Worm (Caenorhabditis elegans) whole organism, L1 larva: ENCODE results near the gene npp-10.

ENCODE experiments used
- C04F5.9 ChIP-seq: sonication (generic microtip); optimal IDR thresholded peaks from 2 replicates; lab custom pipeline; 2016; ENCODE audit warnings: missing genetic modification characterization, missing compliant biosample characterization
- C16A3.4 ChIP-seq: fragments of 150-350 bp; optimal IDR thresholded peaks from 2 replicates; lab custom pipeline; 2014; ENCODE audit warnings: missing biosample characterization, missing genetic modification characterization
- F16B12.6 ChIP-seq: fragments of 150-350 bp; optimal IDR thresholded peaks from 2 replicates; lab custom pipeline; 2014; ENCODE audit warnings: missing biosample characterization, missing genetic modification characterization
- aha-1 ChIP-seq: fragments of 150-350 bp; optimal IDR thresholded peaks from 2 replicates; lab custom pipeline; 2014; ENCODE audit warnings: missing biosample characterization, missing genetic modification characterization
- alr-1 ChIP-seq: fragments of 200-800 bp; sonication (Bioruptor generic); optimal IDR thresholded peaks from 2 replicates; lab custom pipeline; 2018; ENCODE audit warnings: borderline replicate concordance, mild to moderate bottlenecking, missing genetic modification characterization, missing compliant biosample characterization
- aly-2 ChIP-seq: fragments of 150-350 bp; optimal IDR thresholded peaks from 2 replicates; lab custom pipeline; 2014; ENCODE audit warnings: missing biosample characterization, missing genetic modification characterization
- ama-1 ChIP-seq: fragments of 150-350 bp; optimal IDR thresholded peaks from 2 replicates; lab custom pipeline; 2014
- blmp-1 ChIP-seq: fragments of 150-350 bp; optimal IDR thresholded peaks from 2 replicates; lab custom pipeline; 2014; ENCODE audit warnings: missing biosample characterization, missing genetic modification characterization
- ceh-63 ChIP-seq: fragments of 200-800 bp; sonication (Bioruptor generic); optimal IDR thresholded peaks from 2 replicates; lab custom pipeline; 2018; ENCODE audit warnings: mild to moderate bottlenecking, missing genetic modification characterization, missing compliant biosample characterization
- ceh-8 ChIP-seq: fragments of 200-800 bp; sonication (Bioruptor generic); optimal IDR thresholded peaks from 2 replicates; lab custom pipeline; 2018; ENCODE audit warnings: mild to moderate bottlenecking, missing genetic modification characterization, moderate library complexity, missing compliant biosample characterization
- ceh-82 ChIP-seq, 3 experiments: fragments of 150-350 bp in 1 of 3; sonication (generic microtip) in 2 of 3; optimal IDR thresholded peaks; 2 replicates each; lab custom pipeline; 2014 to 2017; ENCODE audit warnings: missing biosample characterization in 3 of 3, missing genetic modification characterization in 3 of 3
- ceh-90 ChIP-seq: sonication (generic microtip); optimal IDR thresholded peaks from 2 replicates; lab custom pipeline; 2016; ENCODE audit warnings: missing genetic modification characterization, missing compliant biosample characterization
- dpl-1 ChIP-seq, 3 experiments: fragments of 150-350 bp in 2 of 3; sonication (generic microtip) in 1 of 3; optimal IDR thresholded peaks; 2 replicates each; lab custom pipeline; 2014 to 2017; ENCODE audit warnings: missing biosample characterization in 3 of 3, missing genetic modification characterization in 3 of 3, missing genetic modification reagents in 3 of 3
- efl-3 ChIP-seq: fragments of 200-800 bp; sonication (Bioruptor generic); optimal IDR thresholded peaks from 2 replicates; lab custom pipeline; 2018; ENCODE audit warnings: mild to moderate bottlenecking, missing genetic modification characterization, missing compliant biosample characterization
- elt-2 ChIP-seq: sonication (generic microtip); optimal IDR thresholded peaks from 2 replicates; lab custom pipeline; 2016; ENCODE audit warnings: missing genetic modification characterization, mild to moderate bottlenecking, inconsistent platforms, missing compliant biosample characterization, missing genetic modification reagents
- elt-3 ChIP-seq, 6 experiments: fragments of 150-350 bp in 1 of 6; sonication (generic microtip); optimal IDR thresholded peaks; 2 replicates each; lab custom pipeline; 2017 to 2018; ENCODE audit warnings: missing biosample characterization in 6 of 6, missing genetic modification characterization in 6 of 6, inconsistent platforms in 1 of 6
- lin-14 ChIP-seq: fragments of 200-800 bp; sonication (Bioruptor generic); optimal IDR thresholded peaks from 2 replicates; lab custom pipeline; 2018; ENCODE audit warnings: mild to moderate bottlenecking, missing genetic modification characterization, moderate library complexity, missing compliant biosample characterization
- lin-35 ChIP-seq, 2 experiments: fragments of 150-350 bp; optimal IDR thresholded peaks; 2 replicates each; lab custom pipeline; 2014; ENCODE audit warnings: missing biosample characterization in 2 of 2, missing genetic modification characterization in 2 of 2, missing genetic modification reagents in 2 of 2
- lsy-2 ChIP-seq, 2 experiments: fragments of 150-350 bp; optimal IDR thresholded peaks; 2 replicates each; lab custom pipeline; 2014; ENCODE audit warnings: missing biosample characterization in 2 of 2, missing genetic modification characterization in 2 of 2
- mab-9 ChIP-seq: fragments of 200-800 bp; sonication (Bioruptor generic); IDR thresholded peaks from 2 replicates; pipeline ENCODE4 v1.3.6; 2022; ENCODE audit warnings: missing genetic modification reagents, missing genetic modification characterization, missing compliant biosample characterization
- mdl-1 ChIP-seq, 2 experiments: fragments of 150-350 bp; optimal IDR thresholded peaks; 2 replicates each; lab custom pipeline; 2014 to 2017; ENCODE audit warnings: missing biosample characterization in 2 of 2, missing genetic modification characterization in 2 of 2, inconsistent platforms in 1 of 2
- mef-2 ChIP-seq: fragments of 150-350 bp; optimal IDR thresholded peaks from 2 replicates; lab custom pipeline; 2014; ENCODE audit warnings: missing biosample characterization, missing genetic modification characterization
- nhr-11 ChIP-seq: fragments of 150-350 bp; optimal IDR thresholded peaks from 2 replicates; lab custom pipeline; 2014; ENCODE audit warnings: missing biosample characterization, missing genetic modification characterization
- nhr-12 ChIP-seq: sonication (generic microtip); optimal IDR thresholded peaks from 2 replicates; lab custom pipeline; 2017; ENCODE audit warnings: missing biosample characterization, missing genetic modification characterization
- nhr-20 ChIP-seq: sonication (generic microtip); optimal IDR thresholded peaks from 2 replicates; lab custom pipeline; 2016; ENCODE audit warnings: mild to moderate bottlenecking, missing genetic modification characterization, missing compliant biosample characterization
- nhr-47 ChIP-seq: sonication (generic microtip); optimal IDR thresholded peaks from 2 replicates; lab custom pipeline; 2016; ENCODE audit warnings: mild to moderate bottlenecking, missing genetic modification characterization, moderate library complexity, missing compliant biosample characterization
- nhr-71 ChIP-seq: sonication (generic microtip); optimal IDR thresholded peaks from 2 replicates; lab custom pipeline; 2016; ENCODE audit warnings: mild to moderate bottlenecking, missing genetic modification characterization, moderate library complexity, missing compliant biosample characterization
- nhr-76 ChIP-seq: sonication (generic microtip); optimal IDR thresholded peaks from 2 replicates; lab custom pipeline; 2017; ENCODE audit warnings: missing biosample characterization, missing genetic modification characterization
- nhr-77 ChIP-seq: fragments of 150-350 bp; optimal IDR thresholded peaks from 2 replicates; lab custom pipeline; 2014; ENCODE audit warnings: missing biosample characterization, missing genetic modification characterization
- nhr-85 ChIP-seq: sonication (generic microtip); peaks from one replicate; lab custom pipeline; 2016; ENCODE audit warnings: missing genetic modification characterization, inconsistent platforms, missing compliant biosample characterization
- nhr-90 ChIP-seq: sonication (generic microtip); optimal IDR thresholded peaks from 2 replicates; lab custom pipeline; 2016; ENCODE audit warnings: mild to moderate bottlenecking, missing genetic modification characterization, missing compliant biosample characterization; ENCODE audit not compliant: poor library complexity
- pax-3 ChIP-seq: fragments of 200-800 bp; sonication (Bioruptor generic); optimal IDR thresholded peaks from 2 replicates; lab custom pipeline; 2018; ENCODE audit warnings: mild to moderate bottlenecking, missing genetic modification characterization, moderate library complexity, missing compliant biosample characterization
- rnt-1 ChIP-seq: sonication (generic microtip); optimal IDR thresholded peaks from 2 replicates; lab custom pipeline; 2016; ENCODE audit warnings: mild to moderate bottlenecking, missing genetic modification characterization, moderate library complexity, missing compliant biosample characterization
- snpc-4 ChIP-seq: fragments of 150-350 bp; optimal IDR thresholded peaks from 2 replicates; lab custom pipeline; 2014; ENCODE audit warnings: missing biosample characterization, missing genetic modification characterization
- snu-23 ChIP-seq: sonication (generic microtip); optimal IDR thresholded peaks from 2 replicates; lab custom pipeline; 2016; ENCODE audit warnings: missing genetic modification characterization, missing compliant biosample characterization
- sptf-1 ChIP-seq: fragments of 150-350 bp; optimal IDR thresholded peaks from 2 replicates; lab custom pipeline; 2014; ENCODE audit warnings: missing biosample characterization, missing genetic modification characterization
- swsn-7 ChIP-seq: sonication (generic microtip); optimal IDR thresholded peaks from 2 replicates; lab custom pipeline; 2016; ENCODE audit warnings: missing genetic modification characterization, missing compliant biosample characterization
- unc-62 ChIP-seq: fragments of 150-350 bp; optimal IDR thresholded peaks from 2 replicates; lab custom pipeline; 2014; ENCODE audit warnings: missing biosample characterization, missing genetic modification reagents, missing genetic modification characterization
- unc-98 ChIP-seq: fragments of 200-800 bp; sonication (Bioruptor generic); IDR thresholded peaks from 2 replicates; pipeline ENCODE4 v1.3.6; 2022; ENCODE audit warnings: missing genetic modification characterization, missing compliant biosample characterization
- xbp-1 ChIP-seq: sonication (generic microtip); optimal IDR thresholded peaks from 2 replicates; lab custom pipeline; 2016; ENCODE audit warnings: missing genetic modification characterization, missing compliant biosample characterization
- zag-1 ChIP-seq: fragments of 150-350 bp; optimal IDR thresholded peaks from 2 replicates; lab custom pipeline; 2014; ENCODE audit warnings: missing biosample characterization, missing genetic modification characterization
- zip-4 ChIP-seq: fragments of 200-800 bp; sonication (Bioruptor generic); optimal IDR thresholded peaks from 2 replicates; lab custom pipeline; 2018; ENCODE audit warnings: mild to moderate bottlenecking, missing genetic modification characterization, moderate library complexity, missing compliant biosample characterization
- ztf-11 ChIP-seq, 2 experiments: sonication (generic microtip); optimal IDR thresholded peaks; 2 replicates each; lab custom pipeline; 2016 to 2017; ENCODE audit warnings: missing genetic modification characterization in 2 of 2, missing biosample characterization in 1 of 2, missing compliant biosample characterization in 1 of 2
- ztf-4 ChIP-seq: fragments of 150-350 bp; optimal IDR thresholded peaks from 2 replicates; lab custom pipeline; 2014; ENCODE audit warnings: missing biosample characterization, missing genetic modification characterization

Gene npp-10

ce11 chrIII:5988010-5988409 is 31.4 kb downstream of the npp-10 start (continued):
- TF ChIP-seq C16A3.4 (tag; lab: Kevin White, UChicago), result no peak
- TF ChIP-seq ztf-4, result no peak
- TF ChIP-seq, all 84 proteins: peak for 9

ce11 chrIII:5985340-5985739 is 34.0 kb downstream of the npp-10 start, which contains the start of gene T04C9.3:
T04C9.3 (plus strand) TSS chrIII:5985640.
- TF ChIP-seq ceh-90 (tag; lab: Kevin White, UChicago) (no peak), ztf-4 (no peak), unc-98 (GFP tag; lab: Robert Waterston, UW) (no peak), zip-4 (GFP tag; lab: Kevin White, UChicago) (no peak), ama-1 (lab: Kevin White, UChicago) (no peak), nhr-47 (tag; lab: Kevin White, UChicago) (no peak), nhr-12 (no peak)

ce11 chrIII:5982753-5983390 is 36.5 kb downstream of the npp-10 start:
- TF ChIP-seq nhr-47 (tag; lab: Kevin White, UChicago) (no peak), lin-14 (GFP tag; lab: Kevin White, UChicago) (peak; percentile 77), nhr-76 (tag; lab: Kevin White, UChicago) (no peak), xbp-1 (tag; lab: Kevin White, UChicago) (no peak), lin-35 (GFP tag; optimal IDR thresholded peaks at IDR 0.05; lab: Kevin White, UChicago) (peak in 1 of 2 experiments; percentile 20), ztf-11 (tag; optimal IDR thresholded peaks at IDR 0.05; lab: Kevin White, UChicago) (no peak), elt-3 (tag; optimal IDR thresholded peaks at IDR 0.05; lab: Kevin White, UChicago) (no peak), nhr-20 (peak; percentile 9), lsy-2 (tag; optimal IDR thresholded peaks at IDR 0.05; lab: Kevin White, UChicago) (peak in 1 of 2 experiments; percentile 24), ceh-82 (tag; optimal IDR thresholded peaks at IDR 0.05; lab: Kevin White, UChicago) (no peak), aha-1 (tag; lab: Kevin White, UChicago) (no peak), nhr-90 (peak; percentile 1), ceh-63 (no peak), dpl-1 (GFP tag; optimal IDR thresholded peaks at IDR 0.05; lab: Kevin White, UChicago) (no peak), alr-1 (tag; lab: Kevin White, UChicago) (no peak), swsn-7 (tag; lab: Kevin White, UChicago) (peak; percentile 8), blmp-1 (tag; lab: Kevin White, UChicago) (peak; percentile 47), unc-62 (GFP tag; lab: Kevin White, UChicago) (no peak), snu-23 (GFP tag; lab: Kevin White, UChicago) (peak; percentile 13), nhr-85 (tag; lab: Kevin White, UChicago) (peak; percentile 81)

ce11 chrIII:5982026-5982425 is 37.3 kb downstream of the npp-10 start, which contains the start of gene frm-2:
frm-2 (minus strand) TSS chrIII:5982126.
- TF ChIP-seq snpc-4 (tag; lab: Kevin White, UChicago), result no peak
- no peak for TF ChIP-seq F16B12.6
- no peak for TF ChIP-seq mef-2 (tag; lab: Kevin White, UChicago)
- TF ChIP-seq mab-9 (GFP tag; lab: Robert Waterston, UW), result no peak
- TF ChIP-seq nhr-11, result no peak
- no peak for TF ChIP-seq ceh-82 (tag; optimal IDR thresholded peaks at IDR 0.05; lab: Kevin White, UChicago)
- no peak for TF ChIP-seq zag-1 (tag; lab: Kevin White, UChicago)

- TF ChIP-seq nhr-71 (tag; lab: Kevin White, UChicago), result no peak
- no peak for TF ChIP-seq rnt-1
- TF ChIP-seq nhr-85 (tag; lab: Kevin White, UChicago), result no peak
- TF ChIP-seq ztf-4, result no peak
- no peak for TF ChIP-seq nhr-77 (tag; lab: Kevin White, UChicago)
- TF ChIP-seq pax-3 (tag; lab: Kevin White, UChicago), result no peak
- TF ChIP-seq blmp-1 (tag; lab: Kevin White, UChicago), result peak; percentile 41
- no peak for TF ChIP-seq ceh-8 (GFP tag; lab: Kevin White, UChicago)
- no peak for TF ChIP-seq mdl-1 (tag; optimal IDR thresholded peaks at IDR 0.05; lab: Kevin White, UChicago)
- no peak for TF ChIP-seq C04F5.9
- TF ChIP-seq ceh-63, result no peak
- no peak for TF ChIP-seq dpl-1 (GFP tag; optimal IDR thresholded peaks at IDR 0.05; lab: Kevin White, UChicago)
- no peak for TF ChIP-seq sptf-1 (tag; lab: Kevin White, UChicago)
- no peak for TF ChIP-seq ama-1 (lab: Kevin White, UChicago)
- no peak for TF ChIP-seq alr-1 (tag; lab: Kevin White, UChicago)
- TF ChIP-seq elt-2 (tag; lab: Kevin White, UChicago), result peak; percentile 78
- no peak for TF ChIP-seq aly-2 (tag; lab: Kevin White, UChicago)
- no peak for TF ChIP-seq F16B12.6
- TF ChIP-seq efl-3, result no peak
Measured at ce11 chrIII:5981407-5981806, 38.0 kb downstream of the npp-10 start.
